Fruit fly (Drosophila melanogaster) whole organism, embryonic: ENCODE results near the gene intr.
A peak's percentile ranks its signal among the peaks of the same experiment; 100 is the strongest.
"Not testable (repeated sequence)": the region's sequence is repeated elsewhere in the genome, so short reads cannot be mapped to it uniquely, and the experiment has no call there.

ENCODE experiments used
- Abd-B ChIP-seq: fragments of 200-800 bp; sonication (Bioruptor generic); optimal IDR thresholded peaks from 2 replicates; lab custom pipeline; 2018; ENCODE audit warnings: missing biosample characterization, mild to moderate bottlenecking, missing genetic modification characterization, moderate library complexity
- Adf1 ChIP-seq: fragments of 200-800 bp; sonication (Bioruptor generic); IDR thresholded peaks from 2 replicates; pipeline ENCODE4 v1.3.6; 2022; ENCODE audit warnings: missing biosample characterization, missing genetic modification characterization
- B-H2 ChIP-seq: fragments of 200-800 bp; sonication (Bioruptor generic); optimal IDR thresholded peaks from 2 replicates; lab custom pipeline; 2018; ENCODE audit warnings: missing biosample characterization, mild to moderate bottlenecking, missing genetic modification characterization
- CG12071 ChIP-seq: fragments of 200-800 bp; sonication (Bioruptor generic); optimal IDR thresholded peaks from 3 replicates; lab custom pipeline; 2018; ENCODE audit warnings: missing biosample characterization, mild to moderate bottlenecking, missing genetic modification characterization
- CG14441 ChIP-seq: fragments of 200-800 bp; sonication (Bioruptor generic); IDR thresholded peaks from 2 replicates; pipeline ENCODE4 v1.3.6; 2022; ENCODE audit warnings: missing biosample characterization, missing genetic modification characterization
- CG15011 ChIP-seq: fragments of 200-800 bp; sonication (Bioruptor generic); optimal IDR thresholded peaks from 3 replicates; lab custom pipeline; 2018; ENCODE audit warnings: missing biosample characterization, mild to moderate bottlenecking, missing genetic modification characterization
- CG15269 ChIP-seq: fragments of 200-800 bp; sonication (Bioruptor generic); optimal IDR thresholded peaks from 2 replicates; lab custom pipeline; 2018; ENCODE audit warnings: missing biosample characterization, mild to moderate bottlenecking, missing genetic modification characterization, moderate library complexity
- CG2712 ChIP-seq: fragments of 200-800 bp; optimal IDR thresholded peaks from 3 replicates; lab custom pipeline; 2019; ENCODE audit warnings: missing biosample characterization, mild to moderate bottlenecking, missing genetic modification characterization, moderate library complexity
- CG30431 ChIP-seq: fragments of 200-800 bp; sonication (Bioruptor generic); optimal IDR thresholded peaks from 2 replicates; lab custom pipeline; 2017; ENCODE audit warnings: missing biosample characterization, missing genetic modification characterization
- CG6791 ChIP-seq: fragments of 200-800 bp; sonication (Bioruptor generic); IDR thresholded peaks from 3 replicates; pipeline ENCODE4 v1.3.6; 2022; ENCODE audit warnings: missing biosample characterization, missing genetic modification characterization; ENCODE audit not compliant: partially characterized antibody
- CG7372 ChIP-seq: fragments of 200-800 bp; sonication (Bioruptor generic); IDR thresholded peaks from 2 replicates; pipeline ENCODE4 v1.3.6; 2022; ENCODE audit warnings: missing biosample characterization, missing genetic modification characterization
- CG7556 ChIP-seq: fragments of 200-800 bp; sonication (Bioruptor generic); optimal IDR thresholded peaks from 2 replicates; lab custom pipeline; 2017; ENCODE audit warnings: missing biosample characterization, mild to moderate bottlenecking, missing genetic modification characterization
- CG7963 ChIP-seq: fragments of 200-800 bp; sonication (Bioruptor generic); IDR thresholded peaks from 3 replicates; pipeline ENCODE4 v1.3.6; 2022; ENCODE audit warnings: missing biosample characterization, missing genetic modification characterization; ENCODE audit not compliant: partially characterized antibody
- CG8359 ChIP-seq: fragments of 200-800 bp; sonication (Bioruptor generic); optimal IDR thresholded peaks from 2 replicates; lab custom pipeline; 2017; ENCODE audit warnings: missing biosample characterization, mild to moderate bottlenecking, missing genetic modification characterization, borderline replicate concordance
- CG9609 ChIP-seq: fragments of 200-800 bp; sonication (Bioruptor generic); optimal IDR thresholded peaks from 3 replicates; lab custom pipeline; 2016; ENCODE audit warnings: missing biosample characterization, missing genetic modification characterization
- Drgx ChIP-seq: fragments of 200-800 bp; sonication (Bioruptor generic); IDR thresholded peaks from 2 replicates; pipeline ENCODE4 v1.3.6; 2022; ENCODE audit warnings: missing biosample characterization, missing genetic modification characterization
- Ets65A ChIP-seq: fragments of 200-800 bp; sonication (Bioruptor generic); peaks from one replicate; lab custom pipeline; 2016; ENCODE audit warnings: missing biosample characterization, missing genetic modification characterization
- H2.0 ChIP-seq: fragments of 200-800 bp; sonication (Bioruptor generic); IDR thresholded peaks from 2 replicates; pipeline ENCODE4 v1.3.6; 2022; ENCODE audit warnings: missing biosample characterization, missing genetic modification characterization
- Hr3 ChIP-seq: fragments of 200-800 bp; sonication (Bioruptor generic); optimal IDR thresholded peaks from 3 replicates; lab custom pipeline; 2016; ENCODE audit warnings: missing biosample characterization, missing genetic modification characterization
- Mad ChIP-seq: fragments of 200-800 bp; sonication (Bioruptor generic); optimal IDR thresholded peaks from 2 replicates; lab custom pipeline; 2016; ENCODE audit warnings: missing biosample characterization, missing genetic modification characterization
- Max ChIP-seq: fragments of 200-800 bp; sonication (Bioruptor generic); optimal IDR thresholded peaks from 2 replicates; lab custom pipeline; 2016; ENCODE audit warnings: missing biosample characterization, mild to moderate bottlenecking, missing genetic modification characterization
- NK7.1 ChIP-seq: fragments of 200-800 bp; sonication (Bioruptor generic); optimal IDR thresholded peaks from 3 replicates; lab custom pipeline; 2016; ENCODE audit warnings: missing biosample characterization, missing genetic modification characterization
- PHDP ChIP-seq: fragments of 200-800 bp; sonication (Bioruptor generic); optimal IDR thresholded peaks from 3 replicates; lab custom pipeline; 2018; ENCODE audit warnings: missing biosample characterization, mild to moderate bottlenecking, missing genetic modification characterization, moderate library complexity
- Sox102F ChIP-seq: fragments of 200-800 bp; sonication (Bioruptor generic); optimal IDR thresholded peaks from 2 replicates; lab custom pipeline; 2018; ENCODE audit warnings: missing biosample characterization, mild to moderate bottlenecking, missing genetic modification characterization, moderate library complexity
- bowl ChIP-seq: fragments of 200-800 bp; sonication (Bioruptor generic); IDR thresholded peaks from 2 replicates; pipeline ENCODE4 v1.3.6; 2022; ENCODE audit warnings: missing biosample characterization, missing genetic modification characterization
- cad ChIP-seq: fragments of >200 bp; optimal IDR thresholded peaks from 2 replicates; lab custom pipeline; 2017; ENCODE audit warnings: missing biosample characterization, missing genetic modification characterization
- chinmo ChIP-seq: fragments of 200-800 bp; sonication (Bioruptor generic); IDR thresholded peaks from 4 replicates; pipeline ENCODE4 v1.3.6; 2022; ENCODE audit warnings: missing biosample characterization, missing genetic modification characterization; ENCODE audit not compliant: partially characterized antibody
- ems ChIP-seq: fragments of 200-800 bp; sonication (Bioruptor generic); optimal IDR thresholded peaks from 3 replicates; lab custom pipeline; 2016; ENCODE audit warnings: missing biosample characterization, missing genetic modification characterization
- ewg ChIP-seq: fragments of 200-800 bp; sonication (Bioruptor generic); optimal IDR thresholded peaks from 3 replicates; lab custom pipeline; 2017; ENCODE audit warnings: mild to moderate bottlenecking, missing biosample characterization, missing genetic modification reagents, missing genetic modification characterization
- hb ChIP-seq: fragments of 200-800 bp; sonication (Bioruptor generic); IDR thresholded peaks from 3 replicates; pipeline ENCODE4 v1.3.6; 2022; ENCODE audit warnings: missing biosample characterization, missing genetic modification characterization; ENCODE audit not compliant: partially characterized antibody
- hbn ChIP-seq: fragments of 200-800 bp; sonication (Bioruptor generic); IDR thresholded peaks from 2 replicates; pipeline ENCODE4 v1.3.6; 2022; ENCODE audit warnings: missing biosample characterization, missing genetic modification characterization; ENCODE audit not compliant: partially characterized antibody
- her ChIP-seq: fragments of 200-800 bp; sonication (Bioruptor generic); optimal IDR thresholded peaks from 2 replicates; lab custom pipeline; 2016; ENCODE audit warnings: missing biosample characterization, missing genetic modification characterization
- hth ChIP-seq: fragments of >200 bp; optimal IDR thresholded peaks from 2 replicates; lab custom pipeline; 2017; ENCODE audit warnings: inconsistent platforms
- lab ChIP-seq: fragments of 200-800 bp; sonication (Bioruptor generic); optimal IDR thresholded peaks from 3 replicates; lab custom pipeline; 2017; ENCODE audit warnings: missing biosample characterization, missing genetic modification characterization, mild to moderate bottlenecking, moderate library complexity, missing genetic modification reagents

Gene intr

DNA sequence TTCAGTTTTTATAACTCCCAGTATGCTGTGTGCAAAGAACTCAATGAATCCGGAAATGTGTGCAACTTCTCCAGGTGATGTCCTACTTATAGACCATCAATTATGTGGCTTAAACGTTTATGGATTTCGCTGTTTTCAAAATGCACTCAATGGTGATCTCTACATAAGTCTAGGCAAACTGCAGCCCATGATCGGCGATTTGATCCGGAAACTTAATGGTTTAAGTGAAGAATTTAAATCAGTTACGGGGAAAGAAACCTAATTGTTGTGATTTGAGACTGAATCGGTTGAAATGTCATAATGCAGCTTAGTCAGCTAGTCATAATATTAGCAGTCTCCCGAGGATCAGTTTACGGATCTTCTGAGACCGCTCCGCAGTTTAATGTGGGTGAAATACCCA, at the start of gene intr:
Gene intr (plus strand): TSS at position 301 of the 400 bp plus-strand sequence.
- no peak for TF ChIP-seq CG2712 (tag; lab: Kevin White, UChicago)
- TF ChIP-seq CG7556 (GFP tag; lab: Kevin White, UChicago), result no peak
- no peak for TF ChIP-seq Sox102F (GFP tag; lab: Kevin White, UChicago)
- TF ChIP-seq her, result no peak
- TF ChIP-seq CG15269 (tag; lab: Kevin White, UChicago), result no peak
- no peak for TF ChIP-seq Abd-B (GFP tag; lab: Kevin White, UChicago)

DNA sequence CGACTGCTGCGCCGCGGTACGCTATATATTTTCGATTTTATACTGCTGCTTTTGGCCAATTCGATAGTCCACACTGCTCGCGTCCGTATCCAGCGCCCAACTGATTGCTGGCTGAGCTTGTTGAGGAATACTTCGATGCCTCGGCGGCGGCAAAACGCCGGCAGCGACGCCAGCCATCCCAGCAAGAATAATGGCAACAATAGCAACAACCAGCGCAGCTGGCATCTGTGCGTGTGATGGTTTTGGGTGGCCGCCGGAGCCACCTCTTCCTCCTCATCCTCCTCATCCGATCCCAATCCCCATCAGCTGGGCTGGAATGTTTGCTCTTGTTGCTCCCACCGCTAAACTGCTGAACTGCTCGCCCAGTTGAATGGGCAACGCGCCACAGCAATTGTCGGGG, 45.6 kb upstream of the intr start, which contains the start of gene AstA-R2:
Gene AstA-R2 (minus strand): TSS at position 101 of the 400 bp plus-strand sequence.
- TF ChIP-seq ems (no peak), NK7.1 (GFP tag; lab: Kevin White, UChicago) (no peak), H2.0 (GFP tag; lab: Robert Waterston, UW) (no peak), CG7372 (GFP tag; lab: Robert Waterston, UW) (no peak), Ets65A (GFP tag; lab: Kevin White, UChicago) (peak; percentile 23), CG12071 (GFP tag; lab: Kevin White, UChicago) (no peak), Adf1 (GFP tag; lab: Robert Waterston, UW) (peak; percentile 39; the same call in 1 of the 2 replicates), CG14441 (GFP tag; lab: Robert Waterston, UW) (no peak)

DNA sequence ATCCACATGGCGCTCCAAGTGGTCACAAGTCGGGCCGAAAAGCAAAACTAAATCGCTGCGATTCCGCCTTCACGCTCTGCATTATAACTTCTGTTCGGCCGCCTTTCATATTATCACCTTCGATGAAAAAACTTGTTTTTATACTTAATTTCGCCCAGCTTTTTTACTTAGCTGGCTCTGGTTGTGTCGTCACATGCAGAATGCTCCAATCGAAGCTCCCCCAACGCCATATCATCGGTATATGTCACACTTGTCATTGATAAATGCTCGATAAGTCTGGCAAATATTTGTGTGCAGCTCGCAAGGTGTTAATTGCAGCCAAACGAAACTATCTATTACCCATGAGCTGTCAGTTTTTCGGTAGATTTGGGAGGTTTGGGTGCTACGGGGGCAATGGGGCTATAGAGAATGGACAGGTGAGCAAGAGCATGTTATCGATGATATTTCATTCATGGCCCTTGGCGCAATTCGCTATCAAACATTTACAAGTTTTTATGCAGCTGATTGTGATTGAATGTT, 38.7 kb upstream of the intr start, which contains the start of gene CG10000:
Gene CG10000 (minus strand): TSS at position 51 of the 519 bp plus-strand sequence.
- no peak for TF ChIP-seq hbn (GFP tag; lab: Robert Waterston, UW)
- TF ChIP-seq PHDP (tag; lab: Kevin White, UChicago), result no peak
- no peak for TF ChIP-seq Mad (GFP tag; lab: Kevin White, UChicago)
- no peak for TF ChIP-seq CG15011
- peak; percentile 79 for TF ChIP-seq lab
- 0 out of 4 replicates have a peak, but pooled peaks have one; percentile 48 for TF ChIP-seq chinmo
- no peak for TF ChIP-seq hb (GFP tag; lab: Robert Waterston, UW)
- TF ChIP-seq B-H2, result no peak
- no peak for TF ChIP-seq Hr3 (GFP tag; lab: Kevin White, UChicago)

DNA sequence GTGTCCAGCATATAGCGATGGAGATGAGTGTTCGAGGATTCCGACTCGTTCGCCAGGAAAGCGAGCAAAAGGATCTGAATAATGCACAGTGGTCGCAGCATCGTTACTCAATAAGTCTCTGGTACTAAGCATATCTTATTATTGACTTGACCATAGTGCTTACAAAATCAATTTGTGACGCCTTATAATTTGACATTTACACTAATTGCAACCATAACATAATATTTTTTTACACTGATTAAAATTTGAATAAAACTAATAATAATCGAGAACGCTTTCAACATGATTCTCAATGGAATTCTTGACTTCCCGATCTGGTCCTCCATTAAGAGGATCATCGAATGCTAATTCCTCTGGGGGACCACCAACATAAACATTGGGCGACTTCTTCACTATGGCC, 33.4 kb upstream of the intr start, which contains the start of gene CG9997:
Gene CG9997 (minus strand): TSS at position 101 of the 400 bp plus-strand sequence.
- TF ChIP-seq CG15011 (no peak), CG30431 (GFP tag; lab: Kevin White, UChicago) (no peak), CG7963 (no peak), Sox102F (GFP tag; lab: Kevin White, UChicago) (no peak), cad (GFP tag; lab: Kevin White, UChicago) (no peak), CG8359 (GFP tag; lab: Kevin White, UChicago) (no peak), ems (no peak), bowl (GFP tag; lab: Robert Waterston, UW) (no peak), CG6791 (GFP tag; lab: Robert Waterston, UW) (no peak), Drgx (no peak), CG9609 (GFP tag; lab: Kevin White, UChicago) (no peak)

DNA sequence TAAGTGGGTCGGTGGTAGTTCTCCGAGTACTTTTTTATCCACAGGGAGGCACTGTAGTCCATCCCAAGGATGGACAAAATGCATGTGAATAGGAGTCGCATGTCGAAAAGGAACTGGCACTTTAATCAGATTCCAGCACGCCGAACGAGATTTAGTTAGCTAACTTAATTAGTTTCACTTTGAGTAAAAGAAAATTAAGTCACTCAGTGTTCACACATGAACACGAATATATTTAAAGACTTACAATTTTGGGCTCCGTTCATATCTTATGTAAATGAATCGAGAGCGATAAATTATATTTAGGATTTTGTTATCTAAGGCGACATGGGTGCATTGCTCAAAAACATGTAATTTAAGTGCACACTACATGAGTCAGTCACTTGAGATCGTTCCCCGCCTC, 32.2 kb upstream of the intr start, which contains the start of gene aqrs:
Gene aqrs (minus strand): TSS at position 101 of the 400 bp plus-strand sequence.
- TF ChIP-seq hth (lab: Kevin White, UChicago); ewg (GFP tag; lab: Kevin White, UChicago); Max (GFP tag; lab: Kevin White, UChicago): not testable (repeated sequence)
